Worm (Caenorhabditis elegans) whole organism, L4 larva: Measurements from ENCODE around the gene srx-102.

Source experiments
- D1046.2 ChIP-seq: fragments of 200-800 bp; sonication (Bioruptor generic); IDR thresholded peaks from 2 replicates; pipeline ENCODE4 v1.3.6; 2022; ENCODE audit warnings: missing genetic modification characterization, missing compliant biosample characterization
- F26F4.8 ChIP-seq: fragments of 200-800 bp; sonication (Bioruptor generic); conservative IDR thresholded peaks from 2 replicates; pipeline ENCODE4 v1.3.6; 2022; ENCODE audit warnings: missing genetic modification characterization, missing compliant biosample characterization
- F44E2.7 ChIP-seq: fragments of 200-800 bp; sonication (Bioruptor generic); IDR thresholded peaks from 2 replicates; pipeline ENCODE4 v2.1.2; 2022; ENCODE audit warnings: missing genetic modification characterization, missing compliant biosample characterization
- F49E8.2 ChIP-seq: sonication (generic microtip); optimal IDR thresholded peaks from 2 replicates; lab custom pipeline; 2016; ENCODE audit warnings: missing compliant biosample characterization, mild to moderate bottlenecking, missing genetic modification characterization, borderline replicate concordance
- R02D3.7 ChIP-seq: fragments of 150-350 bp; sonication (generic microtip); optimal IDR thresholded peaks from 3 replicates; lab custom pipeline; 2014; ENCODE audit warnings: missing biosample characterization, missing genetic modification characterization
- T20F7.1 ChIP-seq: fragments of 200-800 bp; sonication (Bioruptor generic); optimal IDR thresholded peaks from 2 replicates; lab custom pipeline; 2018; ENCODE audit warnings: mild to moderate bottlenecking, missing genetic modification characterization, missing compliant biosample characterization
- aha-1 ChIP-seq: fragments of 150-350 bp; peaks from one replicate; lab custom pipeline; 2014; ENCODE audit warnings: missing biosample characterization, missing genetic modification characterization
- ceh-20 ChIP-seq: fragments of 200-800 bp; sonication (Bioruptor generic); IDR thresholded peaks from 2 replicates; pipeline ENCODE4 v1.3.6; 2022; ENCODE audit warnings: missing genetic modification reagents, missing genetic modification characterization, missing compliant biosample characterization
- ceh-62 ChIP-seq: sonication (generic microtip); optimal IDR thresholded peaks from 2 replicates; lab custom pipeline; 2017; ENCODE audit warnings: missing biosample characterization, missing genetic modification characterization
- daf-19 ChIP-seq: fragments of 200-800 bp; sonication (Bioruptor generic); conservative IDR thresholded peaks from 2 replicates; pipeline ENCODE4 v1.3.6; 2022; ENCODE audit warnings: missing genetic modification characterization, missing compliant biosample characterization
- dmd-8 ChIP-seq: fragments of 200-800 bp; sonication (Bioruptor generic); IDR thresholded peaks from 2 replicates; pipeline ENCODE4 v1.3.6; 2022; ENCODE audit warnings: missing genetic modification characterization, missing compliant biosample characterization
- hif-1 ChIP-seq, 2 experiments: sonication (generic microtip); optimal IDR thresholded peaks; 2 replicates each; lab custom pipeline; 2016 to 2017; ENCODE audit warnings: missing compliant biosample characterization in 2 of 2, missing genetic modification characterization in 2 of 2, missing genetic modification reagents in 2 of 2, missing genotype in 2 of 2, mild to moderate bottlenecking in 1 of 2
- lim-7 ChIP-seq: fragments of 200-800 bp; sonication (Bioruptor generic); IDR thresholded peaks from 2 replicates; pipeline ENCODE4 v1.3.6; 2022; ENCODE audit warnings: missing genetic modification characterization, missing compliant biosample characterization
- mxl-3 ChIP-seq: fragments of 200-800 bp; sonication (Bioruptor generic); optimal IDR thresholded peaks from 2 replicates; lab custom pipeline; 2018; ENCODE audit warnings: mild to moderate bottlenecking, missing genetic modification characterization, missing compliant biosample characterization
- nhr-237 ChIP-seq: sonication (generic microtip); optimal IDR thresholded peaks from 2 replicates; lab custom pipeline; 2017; ENCODE audit warnings: missing biosample characterization, missing genetic modification characterization
- nhr-76 ChIP-seq: fragments of 150-350 bp; optimal IDR thresholded peaks from 2 replicates; lab custom pipeline; 2014; ENCODE audit warnings: missing biosample characterization, missing genetic modification characterization
- saeg-2 ChIP-seq: fragments of 200-800 bp; sonication (Bioruptor generic); IDR thresholded peaks from 2 replicates; pipeline ENCODE4 v1.3.6; 2022; ENCODE audit warnings: missing genetic modification reagents, missing genetic modification characterization, missing compliant biosample characterization
- set-16 ChIP-seq: fragments of 200-800 bp; sonication (Bioruptor generic); IDR thresholded peaks from 2 replicates; pipeline ENCODE4 v1.3.6; 2022; ENCODE audit warnings: missing genetic modification reagents, missing genetic modification characterization, missing compliant biosample characterization
- spr-3 ChIP-seq: fragments of 200-800 bp; sonication (Bioruptor generic); optimal IDR thresholded peaks from 2 replicates; lab custom pipeline; 2018; ENCODE audit warnings: mild to moderate bottlenecking, missing genetic modification characterization, missing compliant biosample characterization
- tag-97 ChIP-seq: fragments of 200-800 bp; sonication (Bioruptor generic); IDR thresholded peaks from 2 replicates; pipeline ENCODE4 v1.3.6; 2022; ENCODE audit warnings: missing genetic modification characterization, missing compliant biosample characterization
- unc-130 ChIP-seq: sonication (generic microtip); optimal IDR thresholded peaks from 2 replicates; lab custom pipeline; 2016; ENCODE audit warnings: missing genetic modification reagents, missing genetic modification characterization, missing compliant biosample characterization
- unc-39 ChIP-seq: sonication (generic microtip); optimal IDR thresholded peaks from 2 replicates; lab custom pipeline; 2017; ENCODE audit warnings: missing biosample characterization, missing genetic modification characterization
- unc-62 ChIP-seq, 3 experiments: fragments of 150-350 bp in 1 of 3; sonication (generic microtip); optimal IDR thresholded peaks in 2 of 3; peaks in 1 of 3; 1 replicate in 1 of 3; 2 replicates in 2 of 3; lab custom pipeline; 2014 to 2017; ENCODE audit warnings: missing biosample characterization in 3 of 3, missing genetic modification characterization in 3 of 3, missing genetic modification reagents in 3 of 3, missing genotype in 1 of 3
- zfp-3 ChIP-seq: fragments of 200-800 bp; sonication (Bioruptor generic); conservative IDR thresholded peaks from 2 replicates; pipeline ENCODE4 v1.3.6; 2022; ENCODE audit warnings: missing genetic modification reagents, missing genetic modification characterization, missing compliant biosample characterization
- zip-2 ChIP-seq: fragments of 150-350 bp; optimal IDR thresholded peaks from 2 replicates; lab custom pipeline; 2014; ENCODE audit warnings: missing biosample characterization, missing genetic modification characterization

The srx-102 gene

DNA sequence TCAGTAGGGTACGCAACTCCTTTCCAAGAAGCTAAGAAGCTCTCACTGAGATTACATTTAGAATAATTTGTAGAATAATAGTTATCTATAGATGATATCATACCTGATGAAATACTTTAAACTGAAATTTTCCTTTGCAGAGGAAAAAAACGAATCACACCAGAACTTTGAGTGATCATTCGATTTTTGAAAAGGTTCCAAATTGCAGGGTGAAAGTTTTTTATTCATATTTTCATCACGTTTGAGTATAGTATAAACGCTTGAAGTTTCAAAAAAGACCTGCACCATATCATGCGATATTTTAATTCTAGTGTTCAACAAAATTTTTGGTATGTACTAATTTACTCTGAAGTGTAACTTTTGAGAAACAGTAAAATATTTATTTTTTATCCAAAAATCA, 20.0 kb upstream of the srx-102 start, which contains the start of gene srh-100 (continued):
- no peak for TF ChIP-seq daf-19

DNA sequence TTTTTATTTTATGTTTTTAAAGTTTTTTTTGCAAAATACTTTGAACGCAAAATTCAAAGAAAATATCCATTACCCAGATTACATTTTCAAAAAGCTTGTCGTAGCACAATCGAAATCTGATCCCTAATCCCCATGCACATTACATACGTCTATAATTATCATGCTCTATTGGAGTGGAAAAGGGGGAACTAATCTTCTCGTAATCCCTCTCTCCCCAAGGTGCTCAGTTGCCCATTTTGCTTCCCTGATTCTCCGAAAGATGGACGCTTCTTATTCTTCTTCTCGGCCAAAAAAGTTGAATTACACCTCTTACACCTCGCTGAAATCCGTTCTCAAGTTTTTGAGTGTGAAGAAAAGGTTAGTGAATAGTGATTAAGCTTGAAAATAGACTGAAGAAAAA, 16.5 kb upstream of the srx-102 start, which contains the start of gene fbxc-53:
fbxc-53 (plus strand) TSS at position 245 of the 400 bp plus-strand sequence.
- TF ChIP-seq dmd-8 (GFP tag; lab: Robert Waterston, UW) (no peak), nhr-76 (tag; lab: Kevin White, UChicago) (no peak), T20F7.1 (no peak), lim-7 (GFP tag; lab: Robert Waterston, UW) (no peak)

DNA sequence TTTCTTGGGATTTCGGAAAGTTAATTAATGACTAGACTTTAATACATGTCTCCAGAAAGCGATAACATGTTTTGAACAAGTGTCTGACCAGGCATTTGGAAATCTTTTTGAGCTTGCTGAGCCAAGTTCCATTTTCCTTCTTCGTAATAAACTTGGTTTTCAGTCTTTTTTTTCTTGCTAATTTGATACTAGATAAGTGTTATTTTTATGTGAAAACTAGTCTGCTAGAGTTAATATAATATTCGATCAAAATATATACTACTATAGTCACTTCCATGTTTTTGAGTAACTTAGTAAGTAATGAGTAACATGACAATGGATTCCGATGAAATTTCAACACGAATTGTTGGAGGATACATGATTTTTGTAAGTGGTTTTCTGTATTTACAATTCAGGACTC, 14.7 kb upstream of the srx-102 start, which contains the start of gene srx-110:
srx-110 (plus strand) TSS at position 301 of the 400 bp plus-strand sequence.
- TF ChIP-seq zip-2 (no peak), unc-62 (GFP tag; optimal IDR thresholded peaks at IDR 0.05 in 1 of 2; lab: Kevin White, UChicago) (peak in 1 of 2 experiments; percentile 17), unc-62 (tag; optimal IDR thresholded peaks at IDR 0.05; lab: Kevin White, UChicago) (no peak)
- TF ChIP-seq, all 104 proteins: peak for 1

ce11 chrII:3705320-3705719, 10.8 kb upstream of the srx-102 start, which contains the start of gene srx-108:
TSS of gene srx-108 (plus strand) at chrII:3705620.
- TF ChIP-seq ceh-20, result no peak
- TF ChIP-seq nhr-237 (tag; lab: Kevin White, UChicago), result no peak
- no peak for TF ChIP-seq set-16 (GFP tag; lab: Robert Waterston, UW)
- no peak for TF ChIP-seq R02D3.7 (tag; lab: Kevin White, UChicago)
- TF ChIP-seq D1046.2 (GFP tag; lab: Robert Waterston, UW), result no peak

DNA sequence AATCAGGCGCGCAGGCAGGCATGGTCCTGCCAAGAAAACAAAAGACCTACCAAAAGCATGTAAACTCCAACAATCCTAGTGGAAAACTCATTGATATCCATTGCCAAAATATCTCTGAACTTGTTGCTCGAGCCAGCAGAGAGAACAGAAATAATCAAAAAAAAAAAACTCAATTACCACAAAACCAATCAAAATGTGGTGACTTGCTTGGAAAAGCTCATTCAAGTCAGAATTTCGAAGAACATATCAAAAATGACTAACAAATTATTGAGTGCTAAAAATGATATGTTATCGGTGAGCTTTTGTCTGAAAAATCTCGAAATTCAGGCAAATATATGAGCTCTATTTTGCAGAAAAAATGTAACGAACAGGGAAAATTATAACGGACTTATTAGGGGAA, 6.7 kb upstream of the srx-102 start, which contains the start of gene srx-105:
srx-105 (minus strand) TSS at position 101 of the 400 bp plus-strand sequence.
- TF ChIP-seq T20F7.1 (no peak), spr-3 (GFP tag; lab: Kevin White, UChicago) (no peak), mxl-3 (GFP tag; lab: Kevin White, UChicago) (no peak), F26F4.8 (GFP tag; lab: Robert Waterston, UW) (no peak), unc-130 (GFP tag; lab: Kevin White, UChicago) (no peak), hif-1 (tag; optimal IDR thresholded peaks at IDR 0.05; lab: Kevin White, UChicago) (no peak), unc-39 (tag; lab: Kevin White, UChicago) (no peak), tag-97 (GFP tag; lab: Robert Waterston, UW) (no peak), F49E8.2 (tag; lab: Kevin White, UChicago) (no peak)

ce11 chrII:3699591-3699990, 5.0 kb upstream of the srx-102 start, which contains the start of gene srx-104:
TSS of gene srx-104 (minus strand) at chrII:3699691.
- TF ChIP-seq zfp-3 (GFP tag; lab: Robert Waterston, UW), result no peak

- peak; percentile 34 for TF ChIP-seq aha-1
- TF ChIP-seq saeg-2, result no peak
- no peak for TF ChIP-seq F44E2.7 (GFP tag; lab: Robert Waterston, UW)
These were observed 3.9 kb downstream of the srx-102 start, which contains the start of gene srx-101 for ce11 chrII:3690646-3691045. TSS of gene srx-101 (minus strand) at chrII:3690746.

- TF ChIP-seq ceh-62 (tag; lab: Kevin White, UChicago) (no peak), set-16 (GFP tag; lab: Robert Waterston, UW) (peak; percentile 70)
These were observed 6.2 kb downstream of the srx-102 start, which contains the start of gene ifas-1 for ce11 chrII:3688333-3688732. TSS of gene ifas-1 (minus strand) at chrII:3688719.
